Worm (Caenorhabditis elegans) whole organism, late embryonic: ENCODE measurements around the gene srz-12.

Experiments
- F13H6.1 ChIP-seq: sonication (generic microtip); optimal IDR thresholded peaks from 2 replicates; lab custom pipeline; 2016; ENCODE audit warnings: missing genetic modification characterization, missing compliant biosample characterization
- hlh-30 ChIP-seq: sonication (generic microtip); optimal IDR thresholded peaks from 2 replicates; lab custom pipeline; 2017; ENCODE audit warnings: antibody characterized with exemption, missing genetic modification characterization, missing compliant biosample characterization; ENCODE audit not compliant: insufficient read depth
- odd-2 ChIP-seq: sonication (generic microtip); optimal IDR thresholded peaks from 2 replicates; lab custom pipeline; 2017; ENCODE audit warnings: antibody characterized with exemption, mild to moderate bottlenecking, missing genetic modification characterization, missing compliant biosample characterization
- pqm-1 ChIP-seq: sonication (generic microtip); optimal IDR thresholded peaks from 2 replicates; lab custom pipeline; 2016; ENCODE audit warnings: missing genetic modification characterization, missing compliant biosample characterization
- pros-1 ChIP-seq: fragments of 150-350 bp; optimal IDR thresholded peaks from 2 replicates; lab custom pipeline; 2014; ENCODE audit warnings: missing biosample characterization, missing genetic modification reagents, missing genetic modification characterization
- sdc-2 ChIP-seq: sonication (generic microtip); optimal IDR thresholded peaks from 2 replicates; lab custom pipeline; 2016; ENCODE audit warnings: missing genotype, missing genetic modification characterization, missing compliant biosample characterization

DNA sequence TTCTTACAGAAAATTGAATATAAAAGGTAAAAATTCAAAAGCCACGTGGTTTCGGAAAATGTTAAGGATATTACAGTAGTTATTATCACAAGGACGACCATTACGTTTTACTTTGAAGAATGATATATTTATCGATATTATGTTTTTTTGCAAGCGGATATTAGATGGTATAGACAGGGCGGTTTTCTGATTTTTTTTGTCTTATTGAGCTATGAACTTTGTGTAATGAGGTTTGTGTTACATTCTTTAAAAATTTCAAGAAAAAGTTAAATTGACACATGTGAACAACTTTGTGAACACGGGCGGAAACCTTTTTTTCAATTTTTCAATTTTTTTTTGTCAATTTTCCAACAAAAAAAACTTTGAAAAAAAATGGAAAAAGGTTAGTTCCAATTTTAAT is 37.6 kb downstream of the srz-12 start, which contains the start of gene srbc-50:
- no peak for TF ChIP-seq pqm-1 (tag; lab: Kevin White, UChicago)
- TF ChIP-seq odd-2 (tag; lab: Kevin White, UChicago), result no peak
- no peak for TF ChIP-seq F13H6.1 (tag; lab: Kevin White, UChicago)
- TF ChIP-seq hlh-30 (tag; lab: Kevin White, UChicago), result no peak
- no peak for TF ChIP-seq pros-1 (tag; lab: Kevin White, UChicago)
- no peak for TF ChIP-seq sdc-2 (tag; lab: Kevin White, UChicago)
